Fruit fly (Drosophila melanogaster): ENCODE measurements around the gene wts.
A peak's percentile ranks its signal among the peaks of the same experiment; 100 is the strongest.

wts gene

DNA sequence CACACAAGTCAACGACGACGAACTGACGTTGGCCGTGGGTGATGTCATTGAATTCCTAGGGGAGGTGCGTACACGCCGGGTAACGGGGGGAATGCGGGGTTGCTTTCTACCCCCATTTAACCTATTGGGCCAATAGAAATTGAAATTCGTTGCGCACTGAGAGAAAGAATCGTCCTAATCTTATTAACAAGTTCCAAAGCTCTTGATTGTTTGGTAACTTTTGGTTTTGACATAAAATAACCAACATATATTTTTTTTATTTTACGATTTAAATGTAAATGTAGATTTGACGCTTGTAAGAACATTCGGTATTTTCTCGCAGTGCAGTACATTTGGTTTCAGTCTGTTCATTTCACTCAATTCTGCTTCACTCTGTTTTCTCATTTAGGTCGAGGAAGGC is 10.8 kb upstream of the wts start (continued):
- TF ChIP-seq Camta (GFP tag; optimal IDR thresholded peaks at IDR 0.05) = peak; percentile 74
- TF ChIP-seq emc (GFP tag; optimal IDR thresholded peaks at IDR 0.05) = no peak
- TF ChIP-seq dimm (GFP tag; IDR thresholded peaks at IDR 0.05) = peak; percentile 51
- TF ChIP-seq zf30C (GFP tag; optimal IDR thresholded peaks at IDR 0.05) = peak; percentile 82
- TF ChIP-seq CG15479 (GFP tag; optimal IDR thresholded peaks at IDR 0.05) = no peak
- no peak for TF ChIP-seq hb (GFP tag; IDR thresholded peaks at IDR 0.05; ENCODE audit: partially characterized antibody)
- TF ChIP-seq CG9437 (GFP tag; optimal IDR thresholded peaks at IDR 0.05) = peak; percentile 77
- TF ChIP-seq D19B (GFP tag; optimal IDR thresholded peaks at IDR 0.05) = no peak
- TF ChIP-seq wdn (GFP tag; IDR thresholded peaks at IDR 0.05) = peak; percentile 79
- no peak for TF ChIP-seq CG14860 (GFP tag; IDR thresholded peaks at IDR 0.05; ENCODE audit: partially characterized antibody)
- TF ChIP-seq kni (GFP tag; optimal IDR thresholded peaks at IDR 0.05) = peak; percentile 27
- peak; percentile 54 for TF ChIP-seq psq (GFP tag; optimal IDR thresholded peaks at IDR 0.05)
- no peak for TF ChIP-seq yki (optimal IDR thresholded peaks at IDR 0.05)
- TF ChIP-seq CG13287 (GFP tag; IDR thresholded peaks at IDR 0.05; ENCODE audit: partially characterized antibody) = no peak
- TF ChIP-seq disco-r (GFP tag; optimal IDR thresholded peaks at IDR 0.05) = peak; percentile 61
- peak; percentile 85 for TF ChIP-seq CG17359 (tag; optimal IDR thresholded peaks at IDR 0.05)
- TF ChIP-seq stwl (tag; optimal IDR thresholded peaks at IDR 0.05) = peak; percentile 16
- TF ChIP-seq pfk (GFP tag; optimal IDR thresholded peaks at IDR 0.05) = no peak
- TF ChIP-seq MTF-1 (GFP tag; optimal IDR thresholded peaks at IDR 0.05; ENCODE audit: borderline replicate concordance) = peak; percentile 69
- no peak for TF ChIP-seq Hr39 (optimal IDR thresholded peaks at IDR 0.05)
- TF ChIP-seq CG12071 (GFP tag; optimal IDR thresholded peaks at IDR 0.05) = peak; percentile 53
- peak; percentile 65 for TF ChIP-seq NC2α (GFP tag; optimal IDR thresholded peaks at IDR 0.05)
- peak; percentile 11; the same call in 1 of the 2 replicates for TF ChIP-seq CG9215 (GFP tag; IDR thresholded peaks at IDR 0.05)
- TF ChIP-seq CG32772 (GFP tag; IDR thresholded peaks at IDR 0.05) = peak; percentile 75
- TF ChIP-seq her (GFP tag; optimal IDR thresholded peaks at IDR 0.05) = peak; percentile 49
- TF ChIP-seq CG10462 (GFP tag; optimal IDR thresholded peaks at IDR 0.05) = peak; percentile 85
- peak; percentile 67 for TF ChIP-seq Side (GFP tag; optimal IDR thresholded peaks at IDR 0.05)
- peak; percentile 60 for TF ChIP-seq CG15011 (GFP tag; optimal IDR thresholded peaks at IDR 0.05)
- peak; percentile 59 for TF ChIP-seq CG10147 (GFP tag; optimal IDR thresholded peaks at IDR 0.05)
- TF ChIP-seq PHDP (tag; optimal IDR thresholded peaks at IDR 0.05) = peak; percentile 91
- TF ChIP-seq CG11504 (tag; optimal IDR thresholded peaks at IDR 0.05) = peak; percentile 90
- peak; percentile 82 for TF ChIP-seq NC2β (GFP tag; optimal IDR thresholded peaks at IDR 0.05)
- 0 out of 2 replicates have a peak, but pooled peaks have one; percentile 45 for TF ChIP-seq CG17612 (GFP tag; IDR thresholded peaks at IDR 0.05)
- peak; percentile 54 for TF ChIP-seq CG17802 (tag; optimal IDR thresholded peaks at IDR 0.05)
- peak; percentile 63; the same call in 1 of the 2 replicates for TF ChIP-seq CG32532 (GFP tag; IDR thresholded peaks at IDR 0.05)
- TF ChIP-seq sc (optimal IDR thresholded peaks at IDR 0.05) = no peak
- peak; percentile 78 for TF ChIP-seq sc (GFP tag; optimal IDR thresholded peaks at IDR 0.05)
- peak; percentile 82 for TF ChIP-seq esg (GFP tag; conservative IDR thresholded peaks at IDR 0.05)
- TF ChIP-seq CG16863 (GFP tag; optimal IDR thresholded peaks at IDR 0.05) = peak; percentile 76
- 0 out of 2 replicates have a peak, but pooled peaks have one; percentile 15 for TF ChIP-seq cas (GFP tag; IDR thresholded peaks at IDR 0.05)
- peak; percentile 89 for TF ChIP-seq HmgZ (tag; optimal IDR thresholded peaks at IDR 0.05)
- TF ChIP-seq Awh (GFP tag; IDR thresholded peaks at IDR 0.05) = peak; percentile 82
- TF ChIP-seq Asciz (GFP tag; optimal IDR thresholded peaks at IDR 0.05) = peak; percentile 75
- TF ChIP-seq Adf1 (GFP tag; IDR thresholded peaks at IDR 0.05) = peak; percentile 38; the same call in 1 of the 2 replicates
- TF ChIP-seq Rx (GFP tag; IDR thresholded peaks at IDR 0.05) = peak; percentile 60
- TF ChIP-seq CG5953 (GFP tag; IDR thresholded peaks at IDR 0.05) = peak; percentile 59; the same call in 1 of the 2 replicates
- TF ChIP-seq CG14050 (GFP tag; IDR thresholded peaks at IDR 0.05) = peak; percentile 78
- peak; percentile 60 for TF ChIP-seq CG3281 (GFP tag; optimal IDR thresholded peaks at IDR 0.05)
- TF ChIP-seq CG10959 (GFP tag; IDR thresholded peaks at IDR 0.05) = peak; percentile 71
- peak; percentile 73 for TF ChIP-seq wor (GFP tag; IDR thresholded peaks at IDR 0.05)
- TF ChIP-seq CG7556 (GFP tag; optimal IDR thresholded peaks at IDR 0.05) = peak; percentile 90

Data from whole organism, embryonic.